Fruit fly (Drosophila melanogaster) whole organism, embryonic: ENCODE results near the gene Df31.
A peak's percentile ranks its signal among the peaks of the same experiment; 100 is the strongest.

ENCODE experiments used
- Ada2b ChIP-seq: fragments of 200-800 bp; sonication (Bioruptor generic); IDR thresholded peaks from 2 replicates; pipeline ENCODE4 v1.3.6; 2022; ENCODE audit warnings: missing biosample characterization, missing genetic modification characterization
- Antp ChIP-seq: fragments of 200-800 bp; sonication (Bioruptor generic); optimal IDR thresholded peaks from 3 replicates; lab custom pipeline; 2016; ENCODE audit warnings: missing biosample characterization, missing genetic modification characterization
- B-H2 ChIP-seq: fragments of 200-800 bp; sonication (Bioruptor generic); optimal IDR thresholded peaks from 2 replicates; lab custom pipeline; 2018; ENCODE audit warnings: missing biosample characterization, mild to moderate bottlenecking, missing genetic modification characterization
- Bdp1 ChIP-seq: fragments of 200-800 bp; sonication (Bioruptor generic); optimal IDR thresholded peaks from 3 replicates; lab custom pipeline; 2016; ENCODE audit warnings: missing biosample characterization, missing genetic modification characterization
- Bgb ChIP-seq: fragments of 200-800 bp; sonication (Bioruptor generic); IDR thresholded peaks from 2 replicates; pipeline ENCODE4 v1.3.6; 2022; ENCODE audit warnings: missing biosample characterization, missing genetic modification characterization; ENCODE audit not compliant: partially characterized antibody
- CG1024 ChIP-seq: fragments of 200-800 bp; sonication (Bioruptor generic); IDR thresholded peaks from 2 replicates; pipeline ENCODE4 v1.3.6; 2022; ENCODE audit warnings: missing biosample characterization, missing genetic modification characterization
- CG12299 ChIP-seq: fragments of 200-800 bp; sonication (Bioruptor generic); optimal IDR thresholded peaks from 2 replicates; lab custom pipeline; 2018; ENCODE audit warnings: missing biosample characterization, mild to moderate bottlenecking, missing genetic modification characterization
- CG13775 ChIP-seq: fragments of 200-800 bp; sonication (Bioruptor generic); optimal IDR thresholded peaks from 3 replicates; lab custom pipeline; 2017; ENCODE audit warnings: missing biosample characterization, mild to moderate bottlenecking, missing genetic modification characterization
- CG15073 ChIP-seq: fragments of 200-800 bp; sonication (Bioruptor generic); optimal IDR thresholded peaks from 2 replicates; lab custom pipeline; 2016; ENCODE audit warnings: missing biosample characterization, missing genetic modification characterization
- CG15269 ChIP-seq: fragments of 200-800 bp; sonication (Bioruptor generic); optimal IDR thresholded peaks from 2 replicates; lab custom pipeline; 2018; ENCODE audit warnings: missing biosample characterization, mild to moderate bottlenecking, missing genetic modification characterization, moderate library complexity
- CG1602 ChIP-seq: fragments of 200-800 bp; sonication (Bioruptor generic); optimal IDR thresholded peaks from 3 replicates; lab custom pipeline; 2016; ENCODE audit warnings: missing biosample characterization, missing genetic modification characterization
- CG1647 ChIP-seq: fragments of 200-800 bp; sonication (Bioruptor generic); optimal IDR thresholded peaks from 3 replicates; lab custom pipeline; 2016; ENCODE audit warnings: missing biosample characterization, missing genetic modification characterization
- CG16863 ChIP-seq: fragments of 200-800 bp; sonication (Bioruptor generic); optimal IDR thresholded peaks from 3 replicates; lab custom pipeline; 2016; ENCODE audit warnings: missing biosample characterization, missing genetic modification characterization
- CG18599 ChIP-seq: fragments of 200-800 bp; sonication (Bioruptor generic); optimal IDR thresholded peaks from 3 replicates; lab custom pipeline; 2017; ENCODE audit warnings: missing biosample characterization, missing genetic modification characterization, mild to moderate bottlenecking, moderate library complexity, missing genetic modification reagents
- CG2120 ChIP-seq: fragments of 200-800 bp; sonication (Bioruptor generic); optimal IDR thresholded peaks from 3 replicates; lab custom pipeline; 2016; ENCODE audit warnings: missing biosample characterization, missing genetic modification characterization
- CG2129 ChIP-seq: fragments of 200-800 bp; sonication (Bioruptor generic); IDR thresholded peaks from 2 replicates; pipeline ENCODE4 v1.3.6; 2022; ENCODE audit warnings: missing biosample characterization, missing genetic modification characterization; ENCODE audit not compliant: partially characterized antibody
- CG3065 ChIP-seq: fragments of 200-800 bp; sonication (Bioruptor generic); optimal IDR thresholded peaks from 2 replicates; lab custom pipeline; 2016; ENCODE audit warnings: missing biosample characterization, missing genetic modification characterization
- CG4328 ChIP-seq: fragments of 200-800 bp; sonication (Bioruptor generic); optimal IDR thresholded peaks from 3 replicates; lab custom pipeline; 2017; ENCODE audit warnings: missing biosample characterization, missing genetic modification reagents, missing genetic modification characterization
- CG6689 ChIP-seq: fragments of 200-800 bp; sonication (Bioruptor generic); IDR thresholded peaks from 2 replicates; pipeline ENCODE4 v1.3.6; 2022; ENCODE audit warnings: missing biosample characterization, missing genetic modification characterization
- CG6791 ChIP-seq: fragments of 200-800 bp; sonication (Bioruptor generic); IDR thresholded peaks from 3 replicates; pipeline ENCODE4 v1.3.6; 2022; ENCODE audit warnings: missing biosample characterization, missing genetic modification characterization; ENCODE audit not compliant: partially characterized antibody
- CG6854 ChIP-seq: fragments of 200-800 bp; sonication (Bioruptor generic); optimal IDR thresholded peaks from 3 replicates; lab custom pipeline; 2017; ENCODE audit warnings: missing biosample characterization, mild to moderate bottlenecking, missing genetic modification characterization
- CG8281 ChIP-seq: fragments of 200-800 bp; sonication (Bioruptor generic); optimal IDR thresholded peaks from 2 replicates; lab custom pipeline; 2018; ENCODE audit warnings: missing biosample characterization, mild to moderate bottlenecking, missing genetic modification characterization, moderate library complexity
- CkIIα-i1 ChIP-seq: fragments of 200-800 bp; sonication (Bioruptor generic); IDR thresholded peaks from 2 replicates; pipeline ENCODE4 v1.3.6; 2022; ENCODE audit warnings: missing biosample characterization, missing genetic modification characterization
- D19B ChIP-seq: fragments of 200-800 bp; sonication (Bioruptor generic); optimal IDR thresholded peaks from 2 replicates; lab custom pipeline; 2017; ENCODE audit warnings: missing biosample characterization, mild to moderate bottlenecking, missing genetic modification characterization
- Doc3 ChIP-seq: fragments of 200-800 bp; sonication (Bioruptor generic); IDR thresholded peaks from 3 replicates; pipeline ENCODE4 v1.3.6; 2022; ENCODE audit warnings: missing biosample characterization, missing genetic modification characterization; ENCODE audit not compliant: partially characterized antibody
- H15 ChIP-seq: fragments of 200-800 bp; sonication (Bioruptor generic); IDR thresholded peaks from 3 replicates; pipeline ENCODE4 v1.3.6; 2022; ENCODE audit warnings: missing biosample characterization, missing genetic modification characterization
- HLH3B ChIP-seq: fragments of 200-800 bp; sonication (Bioruptor generic); IDR thresholded peaks from 2 replicates; pipeline ENCODE4 v1.3.6; 2022; ENCODE audit warnings: missing biosample characterization, missing genetic modification characterization
- HmgD ChIP-seq: fragments of 200-800 bp; sonication (Bioruptor generic); optimal IDR thresholded peaks from 3 replicates; lab custom pipeline; 2016; ENCODE audit warnings: missing biosample characterization, missing genetic modification characterization
- Hmr ChIP-seq: fragments of 200-800 bp; sonication (Bioruptor generic); optimal IDR thresholded peaks from 3 replicates; lab custom pipeline; 2017; ENCODE audit warnings: mild to moderate bottlenecking, missing biosample characterization, missing genetic modification reagents, missing genetic modification characterization
- Hr51 ChIP-seq, 2 experiments: fragments of 200-800 bp; sonication (Bioruptor generic); optimal IDR thresholded peaks; 2 replicates in 1 of 2; 3 replicates in 1 of 2; lab custom pipeline; 2016 to 2018; ENCODE audit warnings: missing biosample characterization in 2 of 2, missing genetic modification characterization in 2 of 2, mild to moderate bottlenecking in 1 of 2, moderate library complexity in 1 of 2
- Hr78 ChIP-seq, 2 experiments: fragments of 200-800 bp in 1 of 2; fragments of >200 bp in 1 of 2; sonication (Bioruptor generic) in 1 of 2; optimal IDR thresholded peaks; 2 replicates each; lab custom pipeline; 2017 to 2019; ENCODE audit warnings: missing biosample characterization in 2 of 2, missing genetic modification characterization in 2 of 2, mild to moderate bottlenecking in 1 of 2, moderate library complexity in 1 of 2
- Lpt ChIP-seq: fragments of >200 bp; optimal IDR thresholded peaks from 2 replicates; lab custom pipeline; 2018; ENCODE audit warnings: missing biosample characterization, missing genetic modification characterization
- Mad ChIP-seq: fragments of 200-800 bp; sonication (Bioruptor generic); optimal IDR thresholded peaks from 2 replicates; lab custom pipeline; 2016; ENCODE audit warnings: missing biosample characterization, missing genetic modification characterization
- Opbp ChIP-seq: fragments of 200-800 bp; sonication (Bioruptor generic); IDR thresholded peaks from 3 replicates; pipeline ENCODE4 v1.3.6; 2022; ENCODE audit warnings: missing biosample characterization, missing genetic modification characterization; ENCODE audit not compliant: partially characterized antibody
- Poxn ChIP-seq: fragments of 200-800 bp; sonication (Bioruptor generic); IDR thresholded peaks from 2 replicates; pipeline ENCODE4 v1.3.6; 2022; ENCODE audit warnings: missing biosample characterization, missing genetic modification characterization
- Six4 ChIP-seq: fragments of 200-800 bp; sonication (Bioruptor generic); optimal IDR thresholded peaks from 2 replicates; lab custom pipeline; 2016; ENCODE audit warnings: missing biosample characterization, missing genetic modification characterization
- Sry-δ ChIP-seq: fragments of 200-800 bp; sonication (Bioruptor generic); optimal IDR thresholded peaks from 2 replicates; lab custom pipeline; 2016; ENCODE audit warnings: missing biosample characterization, missing genetic modification characterization
- ato ChIP-seq: fragments of 200-800 bp; sonication (Bioruptor generic); IDR thresholded peaks from 2 replicates; pipeline ENCODE4 v1.3.6; 2022; ENCODE audit warnings: missing biosample characterization, missing genetic modification characterization; ENCODE audit not compliant: partially characterized antibody
- bab2 ChIP-seq: fragments of 200-800 bp; sonication (Bioruptor generic); optimal IDR thresholded peaks from 2 replicates; lab custom pipeline; 2016; ENCODE audit warnings: missing biosample characterization, missing genetic modification characterization
- cg ChIP-seq: fragments of 200-800 bp; sonication (Bioruptor generic); optimal IDR thresholded peaks from 3 replicates; lab custom pipeline; 2019; ENCODE audit warnings: missing biosample characterization, mild to moderate bottlenecking, missing genetic modification characterization, moderate library complexity
- dmrt99B ChIP-seq: fragments of 200-800 bp; sonication (Bioruptor generic); optimal IDR thresholded peaks from 2 replicates; lab custom pipeline; 2018; ENCODE audit warnings: missing biosample characterization, mild to moderate bottlenecking, missing genetic modification characterization, moderate library complexity
- esg ChIP-seq: fragments of 200-800 bp; sonication (Bioruptor generic); conservative IDR thresholded peaks from 2 replicates; pipeline ENCODE4 v1.3.6; 2022; ENCODE audit warnings: missing biosample characterization, missing genetic modification characterization
- gem ChIP-seq: fragments of 200-800 bp; sonication (Bioruptor generic); optimal IDR thresholded peaks from 2 replicates; lab custom pipeline; 2019; ENCODE audit warnings: missing biosample characterization, mild to moderate bottlenecking, missing genetic modification characterization, moderate library complexity
- inv ChIP-seq: fragments of 200-800 bp; sonication (Bioruptor generic); IDR thresholded peaks from 2 replicates; pipeline ENCODE4 v1.3.6; 2022; ENCODE audit warnings: missing biosample characterization, missing genetic modification characterization; ENCODE audit not compliant: partially characterized antibody
- pan ChIP-seq, 4 experiments: fragments of >200 bp in 3 of 4; fragments of 200-800 bp in 1 of 4; sonication (Bioruptor generic) in 1 of 4; optimal IDR thresholded peaks in 3 of 4; IDR thresholded peaks in 1 of 4; 2 replicates each; pipeline versions ENCODE4 v1.3.6 to Lab custom; 2017 to 2022; ENCODE audit warnings: missing biosample characterization in 2 of 4, missing genetic modification characterization in 2 of 4, mixed read lengths in 1 of 4
- pros ChIP-seq: fragments of 200-800 bp; sonication (Bioruptor generic); optimal IDR thresholded peaks from 3 replicates; lab custom pipeline; 2019; ENCODE audit warnings: missing biosample characterization, mild to moderate bottlenecking, missing genetic modification characterization, moderate library complexity
- row ChIP-seq: fragments of 200-800 bp; sonication (Bioruptor generic); IDR thresholded peaks from 3 replicates; pipeline ENCODE4 v1.3.6; 2022; ENCODE audit warnings: missing biosample characterization, missing genetic modification characterization
- z ChIP-seq: fragments of 200-800 bp; sonication (Bioruptor generic); IDR thresholded peaks from 3 replicates; pipeline ENCODE4 v1.3.6; 2022; ENCODE audit warnings: missing biosample characterization, missing genetic modification characterization

The Df31 gene

DNA sequence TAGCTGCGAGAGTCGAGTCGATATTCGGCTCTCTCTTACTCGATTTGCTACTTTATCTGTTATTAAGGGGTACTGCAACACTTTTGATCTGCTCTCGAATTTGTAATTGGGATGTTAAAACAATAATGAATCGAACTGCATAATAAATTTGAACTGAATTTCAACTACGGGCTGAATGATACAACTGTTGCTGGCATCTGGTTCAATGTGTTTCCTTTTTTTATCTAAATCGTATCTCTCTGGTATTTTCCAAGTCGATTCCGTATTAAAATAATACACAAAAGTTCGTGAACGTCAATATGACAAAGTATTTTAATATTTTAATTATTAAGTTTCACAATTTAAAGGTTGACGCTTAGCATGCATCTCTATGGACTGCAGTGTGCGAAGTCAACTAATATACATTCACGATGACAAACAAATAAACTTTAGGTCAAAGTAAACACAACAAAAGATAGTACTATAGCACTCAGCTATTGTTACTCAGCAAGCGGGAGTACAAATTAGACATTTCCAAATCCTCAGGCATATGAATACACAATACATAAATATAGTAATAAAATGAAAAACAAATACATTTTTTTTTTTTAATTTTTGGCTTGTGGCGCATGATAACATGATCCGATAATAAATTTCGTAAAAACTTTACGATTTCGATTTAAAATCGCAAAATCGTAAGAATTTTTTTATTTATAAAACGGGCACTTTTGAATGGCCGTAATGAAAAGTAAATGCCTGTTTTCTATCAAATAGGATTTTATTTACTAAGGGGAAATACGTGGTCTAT, 5.9 kb downstream of the Df31 start, which contains the start of gene CG2201 (continued):
- TF ChIP-seq CG1602 (GFP tag; lab: Kevin White, UChicago) (peak; percentile 42), gem (peak; percentile 69), CG1024 (0 out of 2 replicates have a peak, but pooled peaks have one; percentile 46), cg (GFP tag; lab: Kevin White, UChicago) (no peak), Bgb (GFP tag; lab: Robert Waterston, UW) (no peak), Hr51 (GFP tag; optimal IDR thresholded peaks at IDR 0.05; lab: Kevin White, UChicago) (peak; percentile 46 to 63), ato (GFP tag; lab: Robert Waterston, UW) (no peak), pros (no peak), Doc3 (GFP tag; lab: Robert Waterston, UW) (no peak), CG2129 (GFP tag; lab: Robert Waterston, UW) (no peak), CG6791 (GFP tag; lab: Robert Waterston, UW) (no peak), esg (GFP tag; lab: Robert Waterston, UW) (no peak), dmrt99B (peak; percentile 69), CG18599 (GFP tag; lab: Kevin White, UChicago) (no peak), Ada2b (no peak; the same call in 1 of the 2 replicates), Antp (GFP tag; lab: Kevin White, UChicago) (no peak), CG8281 (tag; lab: Kevin White, UChicago) (no peak), CG6689 (GFP tag; lab: Robert Waterston, UW) (peak; percentile 38), CG1647 (GFP tag; lab: Kevin White, UChicago) (peak; percentile 30), CG12299 (tag; lab: Kevin White, UChicago) (peak; percentile 24), Hr78 (GFP tag; optimal IDR thresholded peaks at IDR 0.05; lab: Kevin White, UChicago) (peak in 1 of 2 experiments; percentile 84), Bdp1 (no peak), CG2120 (GFP tag; lab: Kevin White, UChicago) (peak; percentile 10), Opbp (GFP tag; lab: Robert Waterston, UW) (no peak), B-H2 (GFP tag; lab: Kevin White, UChicago) (peak; percentile 10), Six4 (GFP tag; lab: Kevin White, UChicago) (no peak), pan (optimal IDR thresholded peaks at IDR 0.05; lab: Kevin White, UChicago) (no peak), pan (GFP tag; optimal IDR thresholded peaks at IDR 0.05 in 1 of 2, IDR thresholded peaks at IDR 0.05 in 1 of 2) (peak in 1 of 2 experiments; percentile 62), inv (GFP tag; lab: Robert Waterston, UW) (no peak), H15 (GFP tag; lab: Robert Waterston, UW) (0 out of 3 replicates have a peak, but pooled peaks have one; percentile 53), D19B (peak; percentile 28), row (GFP tag; lab: Robert Waterston, UW) (peak; percentile 61), HmgD (no peak), CG13775 (GFP tag; lab: Kevin White, UChicago) (no peak), HLH3B (GFP tag; lab: Robert Waterston, UW) (no peak), CkIIα-i1 (GFP tag; lab: Robert Waterston, UW) (no peak), CG15269 (peak; percentile 53), Poxn (GFP tag; lab: Robert Waterston, UW) (no peak), Hmr (peak; percentile 59), Lpt (GFP tag; lab: Kevin White, UChicago) (no peak), Sry-δ (GFP tag; lab: Kevin White, UChicago) (no peak), CG6854 (no peak), CG15073 (GFP tag; lab: Kevin White, UChicago) (no peak), CG16863 (GFP tag; lab: Kevin White, UChicago) (no peak), bab2 (GFP tag; lab: Kevin White, UChicago) (peak; percentile 29), CG3065 (GFP tag; lab: Kevin White, UChicago) (no peak), CG4328 (GFP tag; lab: Kevin White, UChicago) (no peak), z (GFP tag; lab: Robert Waterston, UW) (no peak), Mad (GFP tag; lab: Kevin White, UChicago) (peak; percentile 12)
